Fruit fly (Drosophila melanogaster) whole organism, embryonic: ENCODE results near the gene stas.

Experiments
- Ada2b ChIP-seq: fragments of 200-800 bp; sonication (Bioruptor generic); IDR thresholded peaks from 2 replicates; pipeline ENCODE4 v1.3.6; 2022; ENCODE audit warnings: missing biosample characterization, missing genetic modification characterization
- Antp ChIP-seq: fragments of 200-800 bp; sonication (Bioruptor generic); optimal IDR thresholded peaks from 3 replicates; lab custom pipeline; 2016; ENCODE audit warnings: missing biosample characterization, missing genetic modification characterization
- Asciz ChIP-seq: fragments of 200-800 bp; sonication (Bioruptor generic); optimal IDR thresholded peaks from 2 replicates; lab custom pipeline; 2017; ENCODE audit warnings: missing biosample characterization, mild to moderate bottlenecking, missing genetic modification characterization, missing genetic modification reagents
- B-H1 ChIP-seq: fragments of 200-800 bp; sonication (Bioruptor generic); IDR thresholded peaks from 3 replicates; pipeline ENCODE4 v1.3.6; 2022; ENCODE audit warnings: missing biosample characterization, missing genetic modification characterization
- CG12391 ChIP-seq: fragments of 200-800 bp; sonication (Bioruptor generic); optimal IDR thresholded peaks from 3 replicates; lab custom pipeline; 2018; ENCODE audit warnings: missing biosample characterization, mild to moderate bottlenecking, missing genetic modification characterization, moderate library complexity
- CG12659 ChIP-seq: fragments of 200-800 bp; sonication (Bioruptor generic); optimal IDR thresholded peaks from 3 replicates; lab custom pipeline; 2017; ENCODE audit warnings: mild to moderate bottlenecking, missing biosample characterization, missing genetic modification reagents, missing genetic modification characterization
- CG12744 ChIP-seq: fragments of 200-800 bp; sonication (Bioruptor generic); optimal IDR thresholded peaks from 2 replicates; lab custom pipeline; 2016; ENCODE audit warnings: missing biosample characterization, missing genetic modification characterization
- CG12942 ChIP-seq: fragments of 200-800 bp; sonication (Bioruptor generic); optimal IDR thresholded peaks from 3 replicates; lab custom pipeline; 2016; ENCODE audit warnings: missing biosample characterization, missing genetic modification characterization
- CG14667 ChIP-seq: fragments of 200-800 bp; sonication (Bioruptor generic); IDR thresholded peaks from 2 replicates; pipeline ENCODE4 v1.3.6; 2022; ENCODE audit warnings: missing biosample characterization, missing genetic modification characterization
- CG14710 ChIP-seq: fragments of 200-800 bp; sonication (Bioruptor generic); optimal IDR thresholded peaks from 3 replicates; lab custom pipeline; 2019; ENCODE audit warnings: missing biosample characterization, mild to moderate bottlenecking, missing genetic modification characterization, moderate library complexity
- CG14860 ChIP-seq: fragments of 200-800 bp; sonication (Bioruptor generic); IDR thresholded peaks from 3 replicates; pipeline ENCODE4 v1.3.6; 2022; ENCODE audit warnings: missing biosample characterization, missing genetic modification characterization; ENCODE audit not compliant: partially characterized antibody
- CG1603 ChIP-seq: fragments of 200-800 bp; sonication (Bioruptor generic); optimal IDR thresholded peaks from 2 replicates; lab custom pipeline; 2019; ENCODE audit warnings: missing biosample characterization, mild to moderate bottlenecking, missing genetic modification characterization, moderate library complexity
- CG16863 ChIP-seq: fragments of 200-800 bp; sonication (Bioruptor generic); optimal IDR thresholded peaks from 3 replicates; lab custom pipeline; 2016; ENCODE audit warnings: missing biosample characterization, missing genetic modification characterization
- CG2889 ChIP-seq: fragments of 200-800 bp; sonication (Bioruptor generic); IDR thresholded peaks from 3 replicates; pipeline ENCODE4 v1.3.6; 2022; ENCODE audit warnings: missing biosample characterization, missing genetic modification characterization
- CG31388 ChIP-seq: fragments of 200-800 bp; sonication (Bioruptor generic); optimal IDR thresholded peaks from 2 replicates; lab custom pipeline; 2016; ENCODE audit warnings: missing biosample characterization, missing genetic modification characterization
- CG32532 ChIP-seq: fragments of 200-800 bp; sonication (Bioruptor generic); IDR thresholded peaks from 2 replicates; pipeline ENCODE4 v1.3.6; 2022; ENCODE audit warnings: missing biosample characterization, missing genetic modification characterization
- CG3407 ChIP-seq: fragments of 200-800 bp; sonication (Bioruptor generic); optimal IDR thresholded peaks from 2 replicates; lab custom pipeline; 2018; ENCODE audit warnings: missing biosample characterization, mild to moderate bottlenecking, missing genetic modification characterization
- CG5245 ChIP-seq: fragments of 200-800 bp; sonication (Bioruptor generic); optimal IDR thresholded peaks from 3 replicates; lab custom pipeline; 2016; ENCODE audit warnings: missing biosample characterization, missing genetic modification characterization
- CG6654 ChIP-seq: fragments of 200-800 bp; sonication (Bioruptor generic); optimal IDR thresholded peaks from 2 replicates; lab custom pipeline; 2017; ENCODE audit warnings: missing biosample characterization, mild to moderate bottlenecking, missing genetic modification characterization
- CG7786 ChIP-seq: fragments of 200-800 bp; sonication (Bioruptor generic); optimal IDR thresholded peaks from 2 replicates; lab custom pipeline; 2016; ENCODE audit warnings: missing biosample characterization, missing genetic modification characterization
- CG9437 ChIP-seq: fragments of 200-800 bp; sonication (Bioruptor generic); optimal IDR thresholded peaks from 2 replicates; lab custom pipeline; 2018; ENCODE audit warnings: missing biosample characterization, mild to moderate bottlenecking, missing genetic modification characterization
- CrebB ChIP-seq: fragments of 200-800 bp; sonication (Bioruptor generic); optimal IDR thresholded peaks from 3 replicates; lab custom pipeline; 2018; ENCODE audit warnings: missing biosample characterization, mild to moderate bottlenecking, missing genetic modification characterization
- Dad ChIP-seq: fragments of 200-800 bp; sonication (Bioruptor generic); optimal IDR thresholded peaks from 3 replicates; lab custom pipeline; 2016; ENCODE audit warnings: missing biosample characterization, missing genetic modification characterization
- Dip2 ChIP-seq: fragments of 200-800 bp; sonication (Bioruptor generic); IDR thresholded peaks from 2 replicates; pipeline ENCODE4 v1.3.6; 2022; ENCODE audit warnings: missing biosample characterization, missing genetic modification characterization
- Elba2 ChIP-seq: fragments of 200-800 bp; sonication (Bioruptor generic); optimal IDR thresholded peaks from 3 replicates; lab custom pipeline; 2016; ENCODE audit warnings: missing biosample characterization, missing genetic modification characterization
- HLH3B ChIP-seq: fragments of 200-800 bp; sonication (Bioruptor generic); IDR thresholded peaks from 2 replicates; pipeline ENCODE4 v1.3.6; 2022; ENCODE audit warnings: missing biosample characterization, missing genetic modification characterization
- HmgZ ChIP-seq: fragments of 200-800 bp; sonication (Bioruptor generic); optimal IDR thresholded peaks from 2 replicates; lab custom pipeline; 2018; ENCODE audit warnings: missing biosample characterization, mild to moderate bottlenecking, missing genetic modification characterization
- Hmr ChIP-seq: fragments of 200-800 bp; sonication (Bioruptor generic); optimal IDR thresholded peaks from 3 replicates; lab custom pipeline; 2017; ENCODE audit warnings: mild to moderate bottlenecking, missing biosample characterization, missing genetic modification reagents, missing genetic modification characterization
- Hmx ChIP-seq: fragments of 200-800 bp; sonication (Bioruptor generic); optimal IDR thresholded peaks from 2 replicates; lab custom pipeline; 2016; ENCODE audit warnings: missing biosample characterization, missing genetic modification characterization
- Hr51 ChIP-seq, 2 experiments: fragments of 200-800 bp; sonication (Bioruptor generic); optimal IDR thresholded peaks; 2 replicates in 1 of 2; 3 replicates in 1 of 2; lab custom pipeline; 2016 to 2018; ENCODE audit warnings: missing biosample characterization in 2 of 2, missing genetic modification characterization in 2 of 2, mild to moderate bottlenecking in 1 of 2, moderate library complexity in 1 of 2
- NC2α ChIP-seq: fragments of 200-800 bp; sonication (Bioruptor generic); optimal IDR thresholded peaks from 2 replicates; lab custom pipeline; 2016; ENCODE audit warnings: missing biosample characterization, missing genetic modification characterization
- NfI ChIP-seq: fragments of 200-800 bp; sonication (Bioruptor generic); optimal IDR thresholded peaks from 3 replicates; lab custom pipeline; 2018; ENCODE audit warnings: missing biosample characterization, mild to moderate bottlenecking, missing genetic modification characterization, moderate library complexity
- Sry-β ChIP-seq: fragments of 200-800 bp; sonication (Bioruptor generic); optimal IDR thresholded peaks from 2 replicates; lab custom pipeline; 2018; ENCODE audit warnings: missing biosample characterization, mild to moderate bottlenecking, missing genetic modification characterization, moderate library complexity
- Stat92E ChIP-seq, 3 experiments: fragments of >200 bp in 2 of 3; fragments of 200-800 bp in 1 of 3; sonication (Bioruptor generic) in 1 of 3; optimal IDR thresholded peaks; 2 replicates each; lab custom pipeline; 2017 to 2019; ENCODE audit warnings: missing biosample characterization in 3 of 3, missing genetic modification characterization in 3 of 3, mild to moderate bottlenecking in 1 of 3, moderate library complexity in 1 of 3
- YL-1 ChIP-seq: fragments of 200-800 bp; sonication (Bioruptor generic); optimal IDR thresholded peaks from 3 replicates; lab custom pipeline; 2017; ENCODE audit warnings: missing biosample characterization, mild to moderate bottlenecking, missing genetic modification characterization
- ab ChIP-seq: fragments of 200-800 bp; sonication (Bioruptor generic); optimal IDR thresholded peaks from 2 replicates; lab custom pipeline; 2016; ENCODE audit warnings: missing biosample characterization, missing genetic modification characterization
- ato ChIP-seq: fragments of 200-800 bp; sonication (Bioruptor generic); IDR thresholded peaks from 2 replicates; pipeline ENCODE4 v1.3.6; 2022; ENCODE audit warnings: missing biosample characterization, missing genetic modification characterization; ENCODE audit not compliant: partially characterized antibody
- ems ChIP-seq: fragments of 200-800 bp; sonication (Bioruptor generic); optimal IDR thresholded peaks from 3 replicates; lab custom pipeline; 2016; ENCODE audit warnings: missing biosample characterization, missing genetic modification characterization
- fd102C ChIP-seq: fragments of 200-800 bp; sonication (Bioruptor generic); optimal IDR thresholded peaks from 2 replicates; lab custom pipeline; 2018; ENCODE audit warnings: missing biosample characterization, mild to moderate bottlenecking, missing genetic modification characterization, moderate library complexity
- gcm2 ChIP-seq: fragments of 200-800 bp; sonication (Bioruptor generic); optimal IDR thresholded peaks from 2 replicates; lab custom pipeline; 2016; ENCODE audit warnings: missing biosample characterization, missing genetic modification characterization
- gem ChIP-seq: fragments of 200-800 bp; sonication (Bioruptor generic); optimal IDR thresholded peaks from 2 replicates; lab custom pipeline; 2019; ENCODE audit warnings: missing biosample characterization, mild to moderate bottlenecking, missing genetic modification characterization, moderate library complexity
- hth ChIP-seq: fragments of >200 bp; optimal IDR thresholded peaks from 2 replicates; lab custom pipeline; 2017; ENCODE audit warnings: inconsistent platforms
- jing ChIP-seq: fragments of 200-800 bp; sonication (Bioruptor generic); optimal IDR thresholded peaks from 2 replicates; lab custom pipeline; 2018; ENCODE audit warnings: missing biosample characterization, mild to moderate bottlenecking, missing genetic modification characterization
- peb ChIP-seq: fragments of 200-800 bp; sonication (Bioruptor generic); IDR thresholded peaks from 2 replicates; pipeline ENCODE4 v1.3.6; 2022; ENCODE audit warnings: missing biosample characterization, missing genetic modification characterization
- pfk ChIP-seq: fragments of 200-800 bp; sonication (Bioruptor generic); optimal IDR thresholded peaks from 2 replicates; lab custom pipeline; 2018; ENCODE audit warnings: missing biosample characterization, mild to moderate bottlenecking, missing genetic modification characterization, moderate library complexity
- schlank ChIP-seq: fragments of 200-800 bp; sonication (Bioruptor generic); optimal IDR thresholded peaks from 2 replicates; lab custom pipeline; 2018; ENCODE audit warnings: missing biosample characterization, mild to moderate bottlenecking, missing genetic modification characterization
- ssp ChIP-seq: fragments of 200-800 bp; sonication (Bioruptor generic); IDR thresholded peaks from 2 replicates; pipeline ENCODE4 v1.3.6; 2022; ENCODE audit warnings: missing biosample characterization, missing genetic modification characterization
- tgo ChIP-seq: fragments of 200-800 bp; sonication (Bioruptor generic); IDR thresholded peaks from 3 replicates; pipeline ENCODE4 v1.3.6; 2022; ENCODE audit warnings: missing biosample characterization, missing genetic modification characterization
- toy ChIP-seq: fragments of 200-800 bp; sonication (Bioruptor generic); IDR thresholded peaks from 2 replicates; pipeline ENCODE4 v1.3.6; 2022; ENCODE audit warnings: missing biosample characterization, missing genetic modification characterization
- twi ChIP-seq: fragments of 200-800 bp; optimal IDR thresholded peaks from 2 replicates; lab custom pipeline; 2019; ENCODE audit warnings: missing biosample characterization, mild to moderate bottlenecking, missing genetic modification characterization, moderate library complexity
- yki ChIP-seq: fragments of >200 bp; optimal IDR thresholded peaks from 3 replicates; lab custom pipeline; 2018

The stas gene

dm6 chrX:17579782-17580451, 47.8 kb downstream of the stas start, which contains the start of gene CG12991 (continued):
- TF ChIP-seq ems (GFP tag; lab: Kevin White, UChicago) = no peak
- TF ChIP-seq ab (GFP tag; lab: Kevin White, UChicago) = no peak
- no peak for TF ChIP-seq fd102C (GFP tag; lab: Kevin White, UChicago)
- no peak for TF ChIP-seq NC2α (GFP tag; lab: Kevin White, UChicago)
- no peak for TF ChIP-seq peb (GFP tag; lab: Robert Waterston, UW)
- TF ChIP-seq CG16863 (GFP tag; lab: Kevin White, UChicago) = no peak
- TF ChIP-seq CG2889 (GFP tag; lab: Robert Waterston, UW) = no peak
- no peak for TF ChIP-seq Asciz (GFP tag; lab: Kevin White, UChicago)
- TF ChIP-seq tgo (GFP tag; lab: Robert Waterston, UW) = no peak
- TF ChIP-seq CG3407 (GFP tag; lab: Kevin White, UChicago) = no peak
- no peak for TF ChIP-seq CG31388 (GFP tag; lab: Kevin White, UChicago)
- no peak for TF ChIP-seq jing (GFP tag; lab: Kevin White, UChicago)
- peak; percentile 10 for TF ChIP-seq CG12659 (GFP tag; lab: Kevin White, UChicago)
- no peak for TF ChIP-seq Dad
- TF ChIP-seq Dip2 (GFP tag; lab: Robert Waterston, UW) = no peak
- TF ChIP-seq Elba2 (GFP tag; lab: Kevin White, UChicago) = no peak
- TF ChIP-seq CG9437 (GFP tag; lab: Kevin White, UChicago) = no peak
- no peak for TF ChIP-seq CG14860 (GFP tag; lab: Robert Waterston, UW)
- peak; percentile 7 for TF ChIP-seq Hmr (GFP tag; lab: Kevin White, UChicago)
- no peak for TF ChIP-seq CG6654 (GFP tag; lab: Kevin White, UChicago)
- no peak for TF ChIP-seq schlank (tag; lab: Kevin White, UChicago)
- TF ChIP-seq yki = no peak
- TF ChIP-seq twi = no peak
- peak; percentile 21 for TF ChIP-seq HmgZ (tag; lab: Kevin White, UChicago)
- no peak for TF ChIP-seq CG12942
- no peak for TF ChIP-seq CG7786 (GFP tag; lab: Kevin White, UChicago)
- no peak for TF ChIP-seq ssp (GFP tag; lab: Robert Waterston, UW)
- TF ChIP-seq Ada2b (GFP tag; lab: Robert Waterston, UW) = no peak
- TF ChIP-seq hth = no peak
- TF ChIP-seq Hr51 (GFP tag; optimal IDR thresholded peaks at IDR 0.05; lab: Kevin White, UChicago) = peak in 1 of 2 experiments; percentile 29
- peak; percentile 20; the same call in 1 of the 2 replicates for TF ChIP-seq HLH3B (GFP tag; lab: Robert Waterston, UW)
- no peak for TF ChIP-seq YL-1 (GFP tag; lab: Kevin White, UChicago)
- no peak for TF ChIP-seq CG12744
- TF ChIP-seq gcm2 (GFP tag; lab: Kevin White, UChicago) = no peak
- TF ChIP-seq toy = no peak
- TF ChIP-seq CG32532 = peak; percentile 52; the same call in 1 of the 2 replicates
- no peak for TF ChIP-seq Sry-β (GFP tag; lab: Kevin White, UChicago)
- no peak for TF ChIP-seq Antp
- no peak for TF ChIP-seq CG5245 (GFP tag; lab: Kevin White, UChicago)
- no peak for TF ChIP-seq NfI (GFP tag; lab: Kevin White, UChicago)
- TF ChIP-seq CG14667 (GFP tag; lab: Robert Waterston, UW) = no peak
- TF ChIP-seq CG14710 (tag; lab: Kevin White, UChicago) = no peak
- TF ChIP-seq pfk (GFP tag; lab: Kevin White, UChicago) = no peak
- TF ChIP-seq Hmx (GFP tag; lab: Kevin White, UChicago) = no peak
- TF ChIP-seq CG1603 (tag; lab: Kevin White, UChicago) = no peak
- TF ChIP-seq B-H1 (GFP tag; lab: Robert Waterston, UW) = no peak; the same call in 2 of the 3 replicates
- TF ChIP-seq gem (tag; lab: Kevin White, UChicago) = peak; percentile 9
- TF ChIP-seq Stat92E (GFP tag; optimal IDR thresholded peaks at IDR 0.05; lab: Kevin White, UChicago) = no peak
- TF ChIP-seq CG12391 (tag; lab: Kevin White, UChicago) = no peak
- TF ChIP-seq ato (GFP tag; lab: Robert Waterston, UW) = no peak
- no peak for TF ChIP-seq CrebB (tag; lab: Kevin White, UChicago)
